Worm (Caenorhabditis elegans) whole organism, L1 larva: ENCODE measurements around the gene srh-288.

Experiments
- C34B4.2 ChIP-seq: sonication (generic microtip); optimal IDR thresholded peaks from 2 replicates; lab custom pipeline; 2017; ENCODE audit warnings: mild to moderate bottlenecking, missing genetic modification characterization, missing compliant biosample characterization
- F16B12.6 ChIP-seq: fragments of 150-350 bp; optimal IDR thresholded peaks from 2 replicates; lab custom pipeline; 2014; ENCODE audit warnings: missing biosample characterization, missing genetic modification characterization
- aha-1 ChIP-seq: fragments of 150-350 bp; optimal IDR thresholded peaks from 2 replicates; lab custom pipeline; 2014; ENCODE audit warnings: missing biosample characterization, missing genetic modification characterization
- ama-1 ChIP-seq: fragments of 150-350 bp; optimal IDR thresholded peaks from 2 replicates; lab custom pipeline; 2014
- blmp-1 ChIP-seq: fragments of 150-350 bp; optimal IDR thresholded peaks from 2 replicates; lab custom pipeline; 2014; ENCODE audit warnings: missing biosample characterization, missing genetic modification characterization
- ceh-8 ChIP-seq: fragments of 200-800 bp; sonication (Bioruptor generic); optimal IDR thresholded peaks from 2 replicates; lab custom pipeline; 2018; ENCODE audit warnings: mild to moderate bottlenecking, missing genetic modification characterization, moderate library complexity, missing compliant biosample characterization
- ceh-82 ChIP-seq, 3 experiments: fragments of 150-350 bp in 1 of 3; sonication (generic microtip) in 2 of 3; optimal IDR thresholded peaks; 2 replicates each; lab custom pipeline; 2014 to 2017; ENCODE audit warnings: missing biosample characterization in 3 of 3, missing genetic modification characterization in 3 of 3
- ceh-88 ChIP-seq: fragments of 200-800 bp; sonication (Bioruptor generic); IDR thresholded peaks from 2 replicates; pipeline ENCODE4 v1.3.6; 2022; ENCODE audit warnings: missing genetic modification characterization, missing compliant biosample characterization
- ceh-90 ChIP-seq: sonication (generic microtip); optimal IDR thresholded peaks from 2 replicates; lab custom pipeline; 2016; ENCODE audit warnings: missing genetic modification characterization, missing compliant biosample characterization
- ces-1 ChIP-seq: fragments of 150-350 bp; optimal IDR thresholded peaks from 2 replicates; lab custom pipeline; 2014; ENCODE audit warnings: missing biosample characterization, missing genetic modification reagents, missing genetic modification characterization
- efl-1 ChIP-seq, 4 experiments: fragments of 150-350 bp; optimal IDR thresholded peaks in 3 of 4; peaks in 1 of 4; 1 replicate in 1 of 4; 2 replicates in 3 of 4; lab custom pipeline; 2014; ENCODE audit warnings: missing biosample characterization in 2 of 4, missing genetic modification characterization in 2 of 4, missing genetic modification reagents in 2 of 4
- efl-3 ChIP-seq: fragments of 200-800 bp; sonication (Bioruptor generic); optimal IDR thresholded peaks from 2 replicates; lab custom pipeline; 2018; ENCODE audit warnings: mild to moderate bottlenecking, missing genetic modification characterization, missing compliant biosample characterization
- egl-27 ChIP-seq, 2 experiments: fragments of 150-350 bp in 1 of 2; sonication (generic microtip); optimal IDR thresholded peaks; 3 replicates each; lab custom pipeline; 2017 to 2018; ENCODE audit warnings: missing biosample characterization in 2 of 2, missing genetic modification characterization in 2 of 2, missing genetic modification reagents in 2 of 2
- elt-2 ChIP-seq: sonication (generic microtip); optimal IDR thresholded peaks from 2 replicates; lab custom pipeline; 2016; ENCODE audit warnings: missing genetic modification characterization, mild to moderate bottlenecking, inconsistent platforms, missing compliant biosample characterization, missing genetic modification reagents
- ets-5 ChIP-seq: fragments of 200-800 bp; sonication (Bioruptor generic); IDR thresholded peaks from 2 replicates; pipeline ENCODE4 v1.3.6; 2022; ENCODE audit warnings: missing genetic modification characterization, missing compliant biosample characterization
- fos-1 ChIP-seq: fragments of 150-350 bp; optimal IDR thresholded peaks from 2 replicates; lab custom pipeline; 2014; ENCODE audit warnings: missing biosample characterization, missing genetic modification characterization
- hpl-2 ChIP-seq: fragments of 150-350 bp; optimal IDR thresholded peaks from 2 replicates; lab custom pipeline; 2014; ENCODE audit warnings: missing biosample characterization, missing genetic modification reagents, missing genetic modification characterization
- irx-1 ChIP-seq: sonication (generic microtip); optimal IDR thresholded peaks from 2 replicates; lab custom pipeline; 2016; ENCODE audit warnings: missing genetic modification characterization, missing compliant biosample characterization
- isw-1 ChIP-seq: fragments of 200-800 bp; sonication (Bioruptor generic); IDR thresholded peaks from 2 replicates; pipeline ENCODE4 v1.3.6; 2022; ENCODE audit warnings: missing genetic modification characterization, missing compliant biosample characterization
- jun-1 ChIP-seq: fragments of 150-350 bp; optimal IDR thresholded peaks from 2 replicates; lab custom pipeline; 2014; ENCODE audit warnings: missing biosample characterization, missing genetic modification reagents, missing genetic modification characterization
- lin-35 ChIP-seq, 2 experiments: fragments of 150-350 bp; optimal IDR thresholded peaks; 2 replicates each; lab custom pipeline; 2014; ENCODE audit warnings: missing biosample characterization in 2 of 2, missing genetic modification characterization in 2 of 2, missing genetic modification reagents in 2 of 2
- mdl-1 ChIP-seq, 2 experiments: fragments of 150-350 bp; optimal IDR thresholded peaks; 2 replicates each; lab custom pipeline; 2014 to 2017; ENCODE audit warnings: missing biosample characterization in 2 of 2, missing genetic modification characterization in 2 of 2, inconsistent platforms in 1 of 2
- mep-1 ChIP-seq: fragments of 150-350 bp; optimal IDR thresholded peaks from 2 replicates; lab custom pipeline; 2014; ENCODE audit warnings: missing biosample characterization, missing genetic modification characterization
- nhr-11 ChIP-seq: fragments of 150-350 bp; optimal IDR thresholded peaks from 2 replicates; lab custom pipeline; 2014; ENCODE audit warnings: missing biosample characterization, missing genetic modification characterization
- nhr-20 ChIP-seq: sonication (generic microtip); optimal IDR thresholded peaks from 2 replicates; lab custom pipeline; 2016; ENCODE audit warnings: mild to moderate bottlenecking, missing genetic modification characterization, missing compliant biosample characterization
- nhr-47 ChIP-seq: sonication (generic microtip); optimal IDR thresholded peaks from 2 replicates; lab custom pipeline; 2016; ENCODE audit warnings: mild to moderate bottlenecking, missing genetic modification characterization, moderate library complexity, missing compliant biosample characterization
- nhr-76 ChIP-seq: sonication (generic microtip); optimal IDR thresholded peaks from 2 replicates; lab custom pipeline; 2017; ENCODE audit warnings: missing biosample characterization, missing genetic modification characterization
- nhr-90 ChIP-seq: sonication (generic microtip); optimal IDR thresholded peaks from 2 replicates; lab custom pipeline; 2016; ENCODE audit warnings: mild to moderate bottlenecking, missing genetic modification characterization, missing compliant biosample characterization; ENCODE audit not compliant: poor library complexity
- pag-3 ChIP-seq: sonication (generic microtip); optimal IDR thresholded peaks from 2 replicates; lab custom pipeline; 2017; ENCODE audit warnings: missing genetic modification characterization, mild to moderate bottlenecking, missing compliant biosample characterization, antibody characterized with exemption, borderline replicate concordance; ENCODE audit not compliant: insufficient read depth
- pax-3 ChIP-seq: fragments of 200-800 bp; sonication (Bioruptor generic); optimal IDR thresholded peaks from 2 replicates; lab custom pipeline; 2018; ENCODE audit warnings: mild to moderate bottlenecking, missing genetic modification characterization, moderate library complexity, missing compliant biosample characterization
- snu-23 ChIP-seq: sonication (generic microtip); optimal IDR thresholded peaks from 2 replicates; lab custom pipeline; 2016; ENCODE audit warnings: missing genetic modification characterization, missing compliant biosample characterization
- tbx-2 ChIP-seq: sonication (generic microtip); optimal IDR thresholded peaks from 2 replicates; lab custom pipeline; 2016; ENCODE audit warnings: missing genetic modification characterization, missing compliant biosample characterization
- tlp-1 ChIP-seq: fragments of 150-350 bp; optimal IDR thresholded peaks from 2 replicates; lab custom pipeline; 2014; ENCODE audit warnings: missing biosample characterization, missing genetic modification characterization
- unc-62 ChIP-seq: fragments of 150-350 bp; optimal IDR thresholded peaks from 2 replicates; lab custom pipeline; 2014; ENCODE audit warnings: missing biosample characterization, missing genetic modification reagents, missing genetic modification characterization
- zip-4 ChIP-seq: fragments of 200-800 bp; sonication (Bioruptor generic); optimal IDR thresholded peaks from 2 replicates; lab custom pipeline; 2018; ENCODE audit warnings: mild to moderate bottlenecking, missing genetic modification characterization, moderate library complexity, missing compliant biosample characterization
- ztf-4 ChIP-seq: fragments of 150-350 bp; optimal IDR thresholded peaks from 2 replicates; lab custom pipeline; 2014; ENCODE audit warnings: missing biosample characterization, missing genetic modification characterization

The srh-288 gene

ce11 chrV:17783542-17783941, 12.0 kb downstream of the srh-288 start, which contains the start of gene srab-12:
Gene srab-12 (minus strand): TSS chrV:17783642.
- TF ChIP-seq aha-1 (tag; lab: Kevin White, UChicago), result no peak

- TF ChIP-seq aha-1 (tag; lab: Kevin White, UChicago) (no peak), unc-62 (no peak), nhr-11 (tag; lab: Kevin White, UChicago) (no peak), elt-2 (peak; percentile 17), irx-1 (tag; lab: Kevin White, UChicago) (no peak), isw-1 (GFP tag; lab: Robert Waterston, UW) (no peak), hpl-2 (GFP tag; lab: Kevin White, UChicago) (no peak), blmp-1 (tag; lab: Kevin White, UChicago) (peak; percentile 40), fos-1 (tag; lab: Kevin White, UChicago) (no peak), F16B12.6 (tag; lab: Kevin White, UChicago) (no peak), jun-1 (tag; lab: Kevin White, UChicago) (no peak), lin-35 (GFP tag; optimal IDR thresholded peaks at IDR 0.05; lab: Kevin White, UChicago) (peak in 1 of 2 experiments; percentile 25), tlp-1 (no peak), egl-27 (tag; optimal IDR thresholded peaks at IDR 0.05; lab: Kevin White, UChicago) (no peak), pag-3 (tag; lab: Kevin White, UChicago) (no peak), ama-1 (lab: Kevin White, UChicago) (no peak), mdl-1 (tag; optimal IDR thresholded peaks at IDR 0.05; lab: Kevin White, UChicago) (no peak), mep-1 (no peak), tbx-2 (tag; lab: Kevin White, UChicago) (no peak), ztf-4 (no peak), nhr-90 (no peak), ceh-8 (GFP tag; lab: Kevin White, UChicago) (no peak), efl-1 (optimal IDR thresholded peaks at IDR 0.05; lab: Kevin White, UChicago) (no peak), efl-1 (GFP tag; optimal IDR thresholded peaks at IDR 0.05 in 1 of 2; lab: Kevin White, UChicago) (peak in 1 of 2 experiments; percentile 11), nhr-20 (tag; lab: Kevin White, UChicago) (no peak), snu-23 (GFP tag; lab: Kevin White, UChicago) (no peak), ceh-82 (tag; optimal IDR thresholded peaks at IDR 0.05; lab: Kevin White, UChicago) (no peak), C34B4.2 (tag; lab: Kevin White, UChicago) (no peak), efl-3 (GFP tag; lab: Kevin White, UChicago) (no peak), zip-4 (GFP tag; lab: Kevin White, UChicago) (no peak), ceh-88 (no peak)
Observed at ce11 chrV:17780285-17780684, 15.3 kb downstream of the srh-288 start.

- no peak for TF ChIP-seq ceh-90 (tag; lab: Kevin White, UChicago)
- TF ChIP-seq fos-1 (tag; lab: Kevin White, UChicago), result no peak
- no peak for TF ChIP-seq elt-2
- no peak for TF ChIP-seq ets-5 (GFP tag; lab: Robert Waterston, UW)
- no peak for TF ChIP-seq pax-3
- TF ChIP-seq nhr-47 (tag; lab: Kevin White, UChicago), result no peak
- no peak for TF ChIP-seq ceh-88
- no peak for TF ChIP-seq nhr-76 (tag; lab: Kevin White, UChicago)
Observed at ce11 chrV:17777624-17778023, 17.9 kb downstream of the srh-288 start, which contains the start of gene C47A10.12. Gene C47A10.12 (plus strand): TSS chrV:17777924.

- TF ChIP-seq ces-1 (GFP tag; lab: Kevin White, UChicago), result no peak
Observed at ce11 chrV:17777127-17777526, 18.4 kb downstream of the srh-288 start, which contains the start of gene ddo-1. Gene ddo-1 (minus strand): TSS chrV:17777227.
